Worm (Caenorhabditis elegans): ENCODE data around the gene F38B6.4.

DNA sequence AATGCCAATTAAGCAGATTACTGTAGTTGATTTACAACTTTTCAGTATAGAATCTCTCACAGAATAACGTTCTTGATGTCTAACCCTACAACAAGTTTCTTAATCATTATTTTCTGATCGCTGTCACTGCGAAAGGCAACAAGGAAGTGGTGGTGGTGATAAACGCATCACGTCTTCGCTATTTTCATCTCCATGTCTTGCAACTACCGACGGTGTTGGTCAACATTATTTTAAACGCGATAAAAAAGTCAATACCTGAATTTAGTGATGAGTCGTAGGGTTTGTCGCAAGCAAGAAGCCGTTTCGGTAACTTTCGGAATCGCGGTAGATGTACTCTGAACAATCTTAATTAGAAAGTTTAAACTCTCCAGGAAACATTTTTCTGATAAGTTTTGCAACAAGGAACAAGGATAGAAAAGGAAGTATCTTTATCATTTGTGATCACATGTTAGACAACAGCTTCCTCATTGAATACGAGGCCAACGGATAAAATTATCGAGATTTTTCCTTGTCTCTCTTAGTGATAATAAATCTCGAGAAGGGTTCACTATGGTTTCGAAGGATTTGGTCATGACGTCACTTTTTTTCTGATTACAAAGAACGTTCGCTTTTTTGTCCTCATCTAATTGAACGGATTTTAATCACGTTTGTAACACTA is 10.8 kb upstream of the F38B6.4 start:
- TF ChIP-seq unc-62 (GFP tag; optimal IDR thresholded peaks at IDR 0.05) (no peak), M03D4.4 (tag; optimal IDR thresholded peaks at IDR 0.05) (no peak), elt-3 (tag; optimal IDR thresholded peaks at IDR 0.05) (no peak), lin-13 (tag; optimal IDR thresholded peaks at IDR 0.05) (no peak), nhr-76 (tag; optimal IDR thresholded peaks at IDR 0.05) (no peak), pha-4 (tag; optimal IDR thresholded peaks at IDR 0.05) (no peak), ham-2 (GFP tag; optimal IDR thresholded peaks at IDR 0.05) (no peak), lsy-2 (tag; optimal IDR thresholded peaks at IDR 0.05) (no peak), elt-1 (tag; optimal IDR thresholded peaks at IDR 0.05; ENCODE audit: borderline replicate concordance, insufficient read depth) (no peak), hlh-1 (tag; optimal IDR thresholded peaks at IDR 0.05) (no peak)
